Worm (Caenorhabditis elegans) whole organism, L1 larva: Measurements from ENCODE around the gene nlp-24.

ENCODE experiments used
- Y116A8C.19 ChIP-seq: sonication (generic microtip); optimal IDR thresholded peaks from 2 replicates; lab custom pipeline; 2016; ENCODE audit warnings: missing compliant biosample characterization, missing genetic modification characterization, borderline replicate concordance
- elt-3 ChIP-seq, 6 experiments: fragments of 150-350 bp in 1 of 6; sonication (generic microtip); optimal IDR thresholded peaks; 2 replicates each; lab custom pipeline; 2017 to 2018; ENCODE audit warnings: missing biosample characterization in 6 of 6, missing genetic modification characterization in 6 of 6, inconsistent platforms in 1 of 6
- lin-39 ChIP-seq: fragments of 150-350 bp; optimal IDR thresholded peaks from 2 replicates; lab custom pipeline; 2014; ENCODE audit warnings: missing biosample characterization, missing genetic modification reagents, missing genetic modification characterization
- mep-1 ChIP-seq: fragments of 150-350 bp; optimal IDR thresholded peaks from 2 replicates; lab custom pipeline; 2014; ENCODE audit warnings: missing biosample characterization, missing genetic modification characterization
- nhr-12 ChIP-seq: sonication (generic microtip); optimal IDR thresholded peaks from 2 replicates; lab custom pipeline; 2017; ENCODE audit warnings: missing biosample characterization, missing genetic modification characterization
- nhr-71 ChIP-seq: sonication (generic microtip); optimal IDR thresholded peaks from 2 replicates; lab custom pipeline; 2016; ENCODE audit warnings: mild to moderate bottlenecking, missing genetic modification characterization, moderate library complexity, missing compliant biosample characterization
- skn-1 ChIP-seq: fragments of 150-350 bp; optimal IDR thresholded peaks from 2 replicates; lab custom pipeline; 2014; ENCODE audit warnings: missing biosample characterization, missing genetic modification characterization
- xbp-1 ChIP-seq: sonication (generic microtip); optimal IDR thresholded peaks from 2 replicates; lab custom pipeline; 2016; ENCODE audit warnings: missing genetic modification characterization, missing compliant biosample characterization
- ztf-11 ChIP-seq, 2 experiments: sonication (generic microtip); optimal IDR thresholded peaks; 2 replicates each; lab custom pipeline; 2016 to 2017; ENCODE audit warnings: missing genetic modification characterization in 2 of 2, missing biosample characterization in 1 of 2, missing compliant biosample characterization in 1 of 2

DNA sequence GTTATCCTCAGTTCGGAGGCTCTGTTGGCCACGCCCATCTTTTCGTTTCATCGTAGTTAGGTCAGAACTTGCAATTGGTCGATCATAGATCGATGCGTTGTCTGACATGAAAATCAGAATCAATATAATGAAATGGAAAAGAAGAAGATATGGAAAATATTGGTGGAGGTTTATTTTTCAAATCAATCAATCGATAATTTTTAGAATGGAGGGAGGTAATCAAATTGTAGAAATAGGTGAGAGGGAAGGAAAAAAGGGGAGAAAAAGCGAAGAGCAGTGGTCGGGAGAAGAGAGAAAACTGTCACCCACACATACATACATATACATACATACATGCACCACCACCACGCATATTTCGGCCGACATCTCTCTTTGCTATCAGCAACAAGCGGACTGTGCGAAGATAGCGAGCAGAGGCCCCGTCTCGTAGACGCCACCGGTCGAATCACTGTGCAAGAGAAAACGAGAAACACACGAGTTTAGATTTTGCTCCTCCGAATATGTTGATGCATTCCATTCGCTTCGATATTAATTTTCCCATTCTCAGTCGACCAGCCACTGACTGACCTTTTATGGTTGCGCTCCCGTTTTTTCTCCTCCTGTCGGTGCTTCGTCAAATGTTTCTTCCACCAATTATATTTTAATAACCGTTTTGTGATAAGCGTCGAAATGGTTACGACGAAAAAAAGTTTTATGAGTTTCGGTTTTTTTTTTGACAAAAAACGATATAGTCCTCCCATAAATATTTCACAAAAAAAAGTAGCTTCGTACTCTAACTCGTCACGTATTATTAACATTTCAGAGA lies 13.2 kb downstream of the nlp-24 start, which contains the start of gene F35B12.10:
- no peak for TF ChIP-seq xbp-1
- TF ChIP-seq lin-39: no peak
- TF ChIP-seq elt-3 (tag; optimal IDR thresholded peaks at IDR 0.05; lab: Kevin White, UChicago): no peak
- TF ChIP-seq ztf-11 (tag; optimal IDR thresholded peaks at IDR 0.05; lab: Kevin White, UChicago): no peak
- TF ChIP-seq mep-1 (tag; lab: Kevin White, UChicago): no peak
- no peak for TF ChIP-seq Y116A8C.19
- TF ChIP-seq nhr-71: no peak
- no peak for TF ChIP-seq nhr-12 (tag; lab: Kevin White, UChicago)
- no peak for TF ChIP-seq skn-1
